Fruit fly (Drosophila melanogaster): ENCODE results near the gene CadN2.

CadN2 gene

dm6 chr2L:17783477-17783876 is 91.6 kb downstream of the CadN2 start:
- TF ChIP-seq bab1 (GFP tag; optimal IDR thresholded peaks at IDR 0.05) (no peak), CG1620 (GFP tag; optimal IDR thresholded peaks at IDR 0.05) (no peak), ovo (GFP tag; optimal IDR thresholded peaks at IDR 0.05) (no peak), CG33017 (tag; optimal IDR thresholded peaks at IDR 0.05) (no peak), kay (GFP tag; ENCODE audit: borderline replicate concordance) (no peak), CG11617 (GFP tag; optimal IDR thresholded peaks at IDR 0.05) (no peak), Mnt (GFP tag; optimal IDR thresholded peaks at IDR 0.05) (no peak), CG12768 (GFP tag; optimal IDR thresholded peaks at IDR 0.05) (no peak), pad (GFP tag; optimal IDR thresholded peaks at IDR 0.05) (no peak), CG5204 (GFP tag; optimal IDR thresholded peaks at IDR 0.05) (no peak), toe (GFP tag; optimal IDR thresholded peaks at IDR 0.05) (no peak), CG14711 (tag; optimal IDR thresholded peaks at IDR 0.05) (no peak), Hr96 (GFP tag; optimal IDR thresholded peaks at IDR 0.05) (no peak)

dm6 chr2L:17781948-17782347 is 93.1 kb downstream of the CadN2 start:
- TF ChIP-seq CG12768 (GFP tag; optimal IDR thresholded peaks at IDR 0.05) (no peak), bab1 (GFP tag; optimal IDR thresholded peaks at IDR 0.05) (no peak), CG7101 (tag; optimal IDR thresholded peaks at IDR 0.05) (no peak), CG1620 (GFP tag; optimal IDR thresholded peaks at IDR 0.05) (no peak), ovo (GFP tag; optimal IDR thresholded peaks at IDR 0.05) (no peak), tj (GFP tag; optimal IDR thresholded peaks at IDR 0.05) (no peak), kay (GFP tag; ENCODE audit: borderline replicate concordance) (no peak), cic (GFP tag; optimal IDR thresholded peaks at IDR 0.05) (no peak), toe (GFP tag; optimal IDR thresholded peaks at IDR 0.05) (no peak), Crg-1 (GFP tag; optimal IDR thresholded peaks at IDR 0.05) (no peak), CG33017 (tag; optimal IDR thresholded peaks at IDR 0.05) (no peak), cnc (optimal IDR thresholded peaks at IDR 0.05) (no peak), CG7045 (GFP tag; optimal IDR thresholded peaks at IDR 0.05) (no peak), Clk (GFP tag; optimal IDR thresholded peaks at IDR 0.05) (no peak), Mnt (GFP tag; optimal IDR thresholded peaks at IDR 0.05) (no peak)

- TF ChIP-seq Crg-1 (GFP tag; optimal IDR thresholded peaks at IDR 0.05) = no peak
- TF ChIP-seq CG14711 (tag; optimal IDR thresholded peaks at IDR 0.05) = no peak
- no peak for TF ChIP-seq CG5204 (GFP tag; optimal IDR thresholded peaks at IDR 0.05)
- no peak for TF ChIP-seq cnc (optimal IDR thresholded peaks at IDR 0.05)
- no peak for TF ChIP-seq kay (GFP tag; ENCODE audit: borderline replicate concordance)
- no peak for TF ChIP-seq Hr96 (GFP tag; optimal IDR thresholded peaks at IDR 0.05)
- no peak for TF ChIP-seq ovo (GFP tag; optimal IDR thresholded peaks at IDR 0.05)
- TF ChIP-seq CG33017 (tag; optimal IDR thresholded peaks at IDR 0.05) = no peak
- no peak for TF ChIP-seq bab1 (GFP tag; optimal IDR thresholded peaks at IDR 0.05)
Observed at dm6 chr2L:17778287-17778762, 96.7 kb downstream of the CadN2 start, which contains the start of gene CadN. CadN (minus strand) TSS chr2L:17778340.

- TF ChIP-seq CG7101 (tag; optimal IDR thresholded peaks at IDR 0.05) (no peak), CG5204 (GFP tag; optimal IDR thresholded peaks at IDR 0.05) (no peak), ovo (GFP tag; optimal IDR thresholded peaks at IDR 0.05) (no peak), Clk (GFP tag; optimal IDR thresholded peaks at IDR 0.05) (no peak), tj (GFP tag; optimal IDR thresholded peaks at IDR 0.05) (no peak), kay (GFP tag; ENCODE audit: borderline replicate concordance) (no peak), Mnt (GFP tag; optimal IDR thresholded peaks at IDR 0.05) (no peak), Crg-1 (GFP tag; optimal IDR thresholded peaks at IDR 0.05) (no peak), cic (GFP tag; optimal IDR thresholded peaks at IDR 0.05) (no peak), CG7045 (GFP tag; optimal IDR thresholded peaks at IDR 0.05) (no peak), toe (GFP tag; optimal IDR thresholded peaks at IDR 0.05) (no peak), CG33017 (tag; optimal IDR thresholded peaks at IDR 0.05) (no peak), CG11617 (GFP tag; optimal IDR thresholded peaks at IDR 0.05) (no peak), CG1620 (GFP tag; optimal IDR thresholded peaks at IDR 0.05) (no peak)
Observed at dm6 chr2L:17777425-17777824, 97.6 kb downstream of the CadN2 start.

- TF ChIP-seq ovo (GFP tag; optimal IDR thresholded peaks at IDR 0.05) (no peak), tj (GFP tag; optimal IDR thresholded peaks at IDR 0.05) (no peak), Mnt (GFP tag; optimal IDR thresholded peaks at IDR 0.05) (no peak), CG7101 (tag; optimal IDR thresholded peaks at IDR 0.05) (no peak), CG12768 (GFP tag; optimal IDR thresholded peaks at IDR 0.05) (no peak), CG11617 (GFP tag; optimal IDR thresholded peaks at IDR 0.05) (no peak), cic (GFP tag; optimal IDR thresholded peaks at IDR 0.05) (no peak), CG14711 (tag; optimal IDR thresholded peaks at IDR 0.05) (no peak), Clk (GFP tag; optimal IDR thresholded peaks at IDR 0.05) (no peak), CG5204 (GFP tag; optimal IDR thresholded peaks at IDR 0.05) (no peak), CG7045 (GFP tag; optimal IDR thresholded peaks at IDR 0.05) (no peak), Hr96 (GFP tag; optimal IDR thresholded peaks at IDR 0.05) (no peak), Crg-1 (GFP tag; optimal IDR thresholded peaks at IDR 0.05) (no peak), CG33017 (tag; optimal IDR thresholded peaks at IDR 0.05) (no peak), bab1 (GFP tag; optimal IDR thresholded peaks at IDR 0.05) (no peak), cnc (optimal IDR thresholded peaks at IDR 0.05) (no peak), CG1620 (GFP tag; optimal IDR thresholded peaks at IDR 0.05) (no peak)
Observed at dm6 chr2L:17770775-17771174, 104.3 kb downstream of the CadN2 start.

- no peak for TF ChIP-seq CG33017 (tag; optimal IDR thresholded peaks at IDR 0.05)
- TF ChIP-seq CG1620 (GFP tag; optimal IDR thresholded peaks at IDR 0.05) = no peak
- TF ChIP-seq Clk (GFP tag; optimal IDR thresholded peaks at IDR 0.05) = no peak
- no peak for TF ChIP-seq ovo (GFP tag; optimal IDR thresholded peaks at IDR 0.05)
- no peak for TF ChIP-seq CG5204 (GFP tag; optimal IDR thresholded peaks at IDR 0.05)
- TF ChIP-seq cnc (optimal IDR thresholded peaks at IDR 0.05) = no peak
- no peak for TF ChIP-seq CG7045 (GFP tag; optimal IDR thresholded peaks at IDR 0.05)
- TF ChIP-seq Mnt (GFP tag; optimal IDR thresholded peaks at IDR 0.05) = no peak
- TF ChIP-seq Hr96 (GFP tag; optimal IDR thresholded peaks at IDR 0.05) = no peak
- TF ChIP-seq CG7101 (tag; optimal IDR thresholded peaks at IDR 0.05) = no peak
- TF ChIP-seq Crg-1 (GFP tag; optimal IDR thresholded peaks at IDR 0.05) = no peak
- TF ChIP-seq bab1 (GFP tag; optimal IDR thresholded peaks at IDR 0.05) = no peak
- no peak for TF ChIP-seq CG11617 (GFP tag; optimal IDR thresholded peaks at IDR 0.05)
- no peak for TF ChIP-seq kay (GFP tag; ENCODE audit: borderline replicate concordance)
- no peak for TF ChIP-seq cic (GFP tag; optimal IDR thresholded peaks at IDR 0.05)
- TF ChIP-seq tj (GFP tag; optimal IDR thresholded peaks at IDR 0.05) = no peak
- no peak for TF ChIP-seq CG12768 (GFP tag; optimal IDR thresholded peaks at IDR 0.05)
- no peak for TF ChIP-seq pad (GFP tag; optimal IDR thresholded peaks at IDR 0.05)
- no peak for TF ChIP-seq toe (GFP tag; optimal IDR thresholded peaks at IDR 0.05)
- no peak for TF ChIP-seq CG14711 (tag; optimal IDR thresholded peaks at IDR 0.05)
Observed at dm6 chr2L:17770121-17770520, 104.9 kb downstream of the CadN2 start.

Measured in whole organism, adult.